Fruit fly (Drosophila melanogaster): ENCODE results near the gene Vps13B.

The Vps13B gene

dm6 chr3R:29935756-29936155, at the start of gene Vps13B, which contains the start of gene eIF2Balpha (continued):
- no peak for TF ChIP-seq CG32772 (GFP tag; IDR thresholded peaks at IDR 0.05)
- TF ChIP-seq yki (optimal IDR thresholded peaks at IDR 0.05) = no peak
- no peak for TF ChIP-seq chif (GFP tag; optimal IDR thresholded peaks at IDR 0.05)
- 0 out of 2 replicates have a peak, but pooled peaks have one; percentile 22 for TF ChIP-seq E2f2 (GFP tag; IDR thresholded peaks at IDR 0.05)
- no peak for TF ChIP-seq sens-2 (GFP tag; IDR thresholded peaks at IDR 0.05)
- TF ChIP-seq trem (tag; optimal IDR thresholded peaks at IDR 0.05) = no peak
- TF ChIP-seq run (tag; optimal IDR thresholded peaks at IDR 0.05) = no peak
- peak; percentile 83 for TF ChIP-seq CG13775 (GFP tag; optimal IDR thresholded peaks at IDR 0.05)
- TF ChIP-seq CG4730 (GFP tag; IDR thresholded peaks at IDR 0.05) = no peak
- no peak for TF ChIP-seq CG17568 (GFP tag; optimal IDR thresholded peaks at IDR 0.05)
- TF ChIP-seq CG10274 (GFP tag; optimal IDR thresholded peaks at IDR 0.05) = no peak
- peak; percentile 91 for TF ChIP-seq tna (GFP tag; IDR thresholded peaks at IDR 0.05; ENCODE audit: partially characterized antibody)
- peak; percentile 83 for TF ChIP-seq Dll (GFP tag; IDR thresholded peaks at IDR 0.05; ENCODE audit: partially characterized antibody)
- no peak for TF ChIP-seq her (GFP tag; optimal IDR thresholded peaks at IDR 0.05)
- no peak for TF ChIP-seq ind (GFP tag; optimal IDR thresholded peaks at IDR 0.05)
- no peak for TF ChIP-seq sim (GFP tag; IDR thresholded peaks at IDR 0.05)
- TF ChIP-seq exex (tag; optimal IDR thresholded peaks at IDR 0.05) = no peak
- TF ChIP-seq CG14050 (GFP tag; IDR thresholded peaks at IDR 0.05) = no peak
- TF ChIP-seq Xbp1 (GFP tag; optimal IDR thresholded peaks at IDR 0.05) = no peak
- TF ChIP-seq sd (tag; optimal IDR thresholded peaks at IDR 0.05) = no peak
- TF ChIP-seq h (optimal IDR thresholded peaks at IDR 0.05) = no peak
- TF ChIP-seq Hr39 (optimal IDR thresholded peaks at IDR 0.05) = no peak
- TF ChIP-seq org-1 (GFP tag; optimal IDR thresholded peaks at IDR 0.05) = no peak
- TF ChIP-seq crp (GFP tag; optimal IDR thresholded peaks at IDR 0.05) = peak in 1 of 2 experiments; percentile 87
- TF ChIP-seq zen2 (GFP tag; IDR thresholded peaks at IDR 0.05; ENCODE audit: partially characterized antibody) = peak; percentile 100
- no peak for TF ChIP-seq bsh (GFP tag; optimal IDR thresholded peaks at IDR 0.05)
- no peak for TF ChIP-seq hkb (optimal IDR thresholded peaks at IDR 0.05)
- TF ChIP-seq hkb (GFP tag; IDR thresholded peaks at IDR 0.05) = no peak
- TF ChIP-seq grau (tag; optimal IDR thresholded peaks at IDR 0.05) = no peak
- no peak for TF ChIP-seq Ets97D (GFP tag; optimal IDR thresholded peaks at IDR 0.05)
- no peak for TF ChIP-seq HmgD (GFP tag; optimal IDR thresholded peaks at IDR 0.05)
- no peak for TF ChIP-seq CG31224 (GFP tag; IDR thresholded peaks at IDR 0.05)
- no peak for TF ChIP-seq insv (GFP tag; optimal IDR thresholded peaks at IDR 0.05)
- TF ChIP-seq CG4282 (GFP tag; optimal IDR thresholded peaks at IDR 0.05) = no peak
- TF ChIP-seq Scr (GFP tag; IDR thresholded peaks at IDR 0.05; ENCODE audit: partially characterized antibody) = peak; percentile 70
- no peak for TF ChIP-seq NFAT (GFP tag; IDR thresholded peaks at IDR 0.05)
- TF ChIP-seq wek (GFP tag; optimal IDR thresholded peaks at IDR 0.05) = no peak
- TF ChIP-seq Meics (GFP tag; optimal IDR thresholded peaks at IDR 0.05) = no peak
- TF ChIP-seq Atf6 (GFP tag; IDR thresholded peaks at IDR 0.05) = 0 out of 2 replicates have a peak, but pooled peaks have one; percentile 33
- no peak for TF ChIP-seq fd3F (GFP tag; optimal IDR thresholded peaks at IDR 0.05)
- no peak for TF ChIP-seq dpn (GFP tag; optimal IDR thresholded peaks at IDR 0.05)
- TF ChIP-seq row (GFP tag; IDR thresholded peaks at IDR 0.05) = no peak
- TF ChIP-seq TFAM (GFP tag; optimal IDR thresholded peaks at IDR 0.05) = no peak
- TF ChIP-seq ATbp (GFP tag; optimal IDR thresholded peaks at IDR 0.05) = no peak
- TF ChIP-seq Mrtf (GFP tag; IDR thresholded peaks at IDR 0.05) = no peak
- TF ChIP-seq gcm (GFP tag; optimal IDR thresholded peaks at IDR 0.05) = no peak
- no peak for TF ChIP-seq ac (GFP tag; optimal IDR thresholded peaks at IDR 0.05)
- peak; percentile 80 for TF ChIP-seq bigmax (GFP tag; optimal IDR thresholded peaks at IDR 0.05)
- 0 out of 2 replicates have a peak, but pooled peaks have one; percentile 23 for TF ChIP-seq CG3847 (GFP tag; IDR thresholded peaks at IDR 0.05)
- TF ChIP-seq Nf-YA (GFP tag; IDR thresholded peaks at IDR 0.05) = no peak
- no peak for TF ChIP-seq CG18011 (GFP tag; optimal IDR thresholded peaks at IDR 0.05)
- no peak for TF ChIP-seq cas (GFP tag; IDR thresholded peaks at IDR 0.05)
- TF ChIP-seq abd-A (tag; optimal IDR thresholded peaks at IDR 0.05) = no peak

All from whole organism, embryonic.